Fruit fly (Drosophila melanogaster): ENCODE measurements around the gene wol.

Gene wol

DNA sequence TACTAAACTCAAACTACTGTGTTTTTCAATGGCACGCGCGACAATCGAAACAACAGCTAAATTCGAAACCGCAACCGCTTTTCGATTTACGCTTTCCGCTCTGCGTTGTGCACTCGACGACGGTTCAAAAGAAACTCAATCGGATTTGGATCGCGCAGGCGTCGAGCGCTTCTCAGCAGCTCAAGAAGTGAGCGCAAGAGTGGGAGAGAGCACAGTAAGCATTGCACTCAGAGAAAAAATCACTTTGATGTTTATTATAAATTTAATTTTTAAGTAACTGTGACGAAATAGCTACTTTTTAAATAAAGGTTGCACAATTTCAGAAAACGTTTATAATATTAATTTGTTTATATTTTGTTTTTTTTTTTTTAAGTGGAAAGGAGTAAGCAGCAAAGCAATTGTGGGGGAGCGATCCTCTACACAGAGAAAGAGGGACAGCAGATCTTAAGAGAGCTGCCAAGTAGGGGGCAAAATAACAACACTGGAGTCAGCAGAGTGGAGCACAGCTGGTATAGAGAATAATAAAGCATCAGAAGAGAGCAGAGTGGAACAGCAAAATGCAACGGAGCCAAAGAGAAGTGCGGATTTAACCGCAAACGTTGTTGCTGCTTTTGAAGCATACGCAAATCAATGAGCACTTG lies 25.1 kb downstream of the wol start (continued):
- TF ChIP-seq ham (GFP tag; IDR thresholded peaks at IDR 0.05) = peak; percentile 83
- peak; percentile 90 for TF ChIP-seq twi (tag; optimal IDR thresholded peaks at IDR 0.05)
- peak; percentile 99 for TF ChIP-seq Hr3 (GFP tag; optimal IDR thresholded peaks at IDR 0.05)
- no peak for TF ChIP-seq unc-4 (GFP tag; IDR thresholded peaks at IDR 0.05; ENCODE audit: partially characterized antibody)
- TF ChIP-seq gcm2 (GFP tag; optimal IDR thresholded peaks at IDR 0.05) = peak; percentile 91
- peak; percentile 98 for TF ChIP-seq H15 (GFP tag; IDR thresholded peaks at IDR 0.05)
- TF ChIP-seq H2.0 (GFP tag; IDR thresholded peaks at IDR 0.05) = peak; percentile 98
- TF ChIP-seq p53 (GFP tag; optimal IDR thresholded peaks at IDR 0.05) = no peak
- peak; percentile 96 for TF ChIP-seq Hmr (GFP tag; optimal IDR thresholded peaks at IDR 0.05)
- TF ChIP-seq E2f1 (GFP tag; IDR thresholded peaks at IDR 0.05) = peak; percentile 99
- TF ChIP-seq HLHmδ (GFP tag; optimal IDR thresholded peaks at IDR 0.05) = peak; percentile 91
- peak; percentile 96 for TF ChIP-seq CG17568 (GFP tag; optimal IDR thresholded peaks at IDR 0.05)
- TF ChIP-seq CG10979 (tag; optimal IDR thresholded peaks at IDR 0.05) = peak; percentile 99
- TF ChIP-seq CG8765 (GFP tag; IDR thresholded peaks at IDR 0.05) = peak; percentile 96
- TF ChIP-seq ci (GFP tag; IDR thresholded peaks at IDR 0.05) = peak; percentile 99
- TF ChIP-seq CG15011 (GFP tag; optimal IDR thresholded peaks at IDR 0.05) = peak; percentile 94
- 0 out of 2 replicates have a peak, but pooled peaks have one; percentile 16 for TF ChIP-seq CG42726 (GFP tag; IDR thresholded peaks at IDR 0.05; ENCODE audit: partially characterized antibody)
- TF ChIP-seq fru (optimal IDR thresholded peaks at IDR 0.05) = no peak
- no peak for TF ChIP-seq Dp (GFP tag; optimal IDR thresholded peaks at IDR 0.05)
- TF ChIP-seq exex (tag; optimal IDR thresholded peaks at IDR 0.05) = peak; percentile 77
- TF ChIP-seq repo (GFP tag; optimal IDR thresholded peaks at IDR 0.05) = peak; percentile 83
- peak; percentile 98 for TF ChIP-seq CG14014 (GFP tag; IDR thresholded peaks at IDR 0.05)
- TF ChIP-seq CG12769 (tag; optimal IDR thresholded peaks at IDR 0.05) = peak; percentile 87
- peak; percentile 94 for TF ChIP-seq aop (GFP tag; IDR thresholded peaks at IDR 0.05)
- peak; percentile 84 for TF ChIP-seq CG6654 (GFP tag; optimal IDR thresholded peaks at IDR 0.05)
- TF ChIP-seq CG16815 (GFP tag; optimal IDR thresholded peaks at IDR 0.05) = peak; percentile 96
- TF ChIP-seq CG3281 (GFP tag; optimal IDR thresholded peaks at IDR 0.05) = peak; percentile 95
- peak; percentile 98 for TF ChIP-seq Ada2b (GFP tag; IDR thresholded peaks at IDR 0.05)
- TF ChIP-seq Xbp1 (GFP tag; optimal IDR thresholded peaks at IDR 0.05) = peak; percentile 98
- peak; percentile 98 for TF ChIP-seq seq (GFP tag; IDR thresholded peaks at IDR 0.05)
- peak; percentile 98 for TF ChIP-seq zen (tag; optimal IDR thresholded peaks at IDR 0.05)
- TF ChIP-seq ind (GFP tag; optimal IDR thresholded peaks at IDR 0.05) = peak; percentile 94
- peak; percentile 93 for TF ChIP-seq cas (GFP tag; IDR thresholded peaks at IDR 0.05)
- TF ChIP-seq lmd (GFP tag; IDR thresholded peaks at IDR 0.05) = peak; percentile 98
- no peak for TF ChIP-seq sna (GFP tag; IDR thresholded peaks at IDR 0.05; ENCODE audit: partially characterized antibody)
- peak; percentile 98 for TF ChIP-seq CG2889 (GFP tag; IDR thresholded peaks at IDR 0.05)
- peak; percentile 98 for TF ChIP-seq Ssrp (tag; optimal IDR thresholded peaks at IDR 0.05)
- TF ChIP-seq Lim3 (GFP tag; IDR thresholded peaks at IDR 0.05) = peak; percentile 95
- peak; percentile 90 for TF ChIP-seq MBD-R2 (GFP tag; IDR thresholded peaks at IDR 0.05)
- peak; percentile 93 for TF ChIP-seq CG17612 (GFP tag; IDR thresholded peaks at IDR 0.05)
- peak; percentile 99 for TF ChIP-seq Ptx1 (GFP tag; IDR thresholded peaks at IDR 0.05)
- peak; percentile 94 for TF ChIP-seq toy (GFP tag; IDR thresholded peaks at IDR 0.05)
- TF ChIP-seq Mes4 (GFP tag; optimal IDR thresholded peaks at IDR 0.05) = peak; percentile 94
- peak; percentile 98 for TF ChIP-seq sisA (GFP tag; IDR thresholded peaks at IDR 0.05)
- TF ChIP-seq CG13624 (GFP tag; optimal IDR thresholded peaks at IDR 0.05) = peak; percentile 87
- peak; percentile 95 for TF ChIP-seq CG4707 (GFP tag; optimal IDR thresholded peaks at IDR 0.05)
- peak; percentile 98 for TF ChIP-seq danr (GFP tag; IDR thresholded peaks at IDR 0.05)
- peak; percentile 88 for TF ChIP-seq Usf (GFP tag; optimal IDR thresholded peaks at IDR 0.05)
- TF ChIP-seq rib (GFP tag; IDR thresholded peaks at IDR 0.05) = peak; percentile 97
- TF ChIP-seq CG7928 (GFP tag; optimal IDR thresholded peaks at IDR 0.05) = peak; percentile 69
- peak; percentile 98 for TF ChIP-seq CG3726 (GFP tag; IDR thresholded peaks at IDR 0.05)
